Fruit fly (Drosophila melanogaster): ENCODE measurements around the gene AdamTS-B.
A peak's percentile ranks its signal among the peaks of the same experiment; 100 is the strongest.

The AdamTS-B gene

DNA sequence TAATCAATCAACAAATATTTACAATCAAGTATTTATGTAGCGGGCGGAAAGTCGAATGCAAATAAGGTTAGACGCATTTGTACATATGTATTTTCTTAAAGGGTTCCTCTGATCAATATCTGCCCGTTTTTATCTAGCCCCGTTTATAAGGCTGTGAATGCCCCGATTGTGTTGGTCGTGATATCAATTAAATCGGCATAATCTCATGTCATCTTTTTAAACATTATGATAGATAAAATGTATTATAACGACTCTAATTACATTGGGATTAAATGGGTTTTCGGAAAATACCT is 20.2 kb upstream of the AdamTS-B start:
- TF ChIP-seq gl (tag; optimal IDR thresholded peaks at IDR 0.05) (no peak), CG8159 (tag; optimal IDR thresholded peaks at IDR 0.05) (no peak), CG9948 (tag; optimal IDR thresholded peaks at IDR 0.05) (no peak), CG32121 (GFP tag; IDR thresholded peaks at IDR 0.05) (no peak), Ets98B (GFP tag; IDR thresholded peaks at IDR 0.05) (no peak), CG17806 (tag; optimal IDR thresholded peaks at IDR 0.05) (no peak), CG4496 (GFP tag; IDR thresholded peaks at IDR 0.05) (no peak), D1 (tag; optimal IDR thresholded peaks at IDR 0.05) (no peak)

dm6 chrX:5679079-5679932 is 19.1 kb upstream of the AdamTS-B start:
- TF ChIP-seq Pif1B (GFP tag; optimal IDR thresholded peaks at IDR 0.05) (peak; percentile 33), CG8159 (tag; optimal IDR thresholded peaks at IDR 0.05) (peak; percentile 72), CG17806 (tag; optimal IDR thresholded peaks at IDR 0.05) (peak; percentile 65), Ets98B (GFP tag; IDR thresholded peaks at IDR 0.05) (peak; percentile 29; the same call in 1 of the 2 replicates), Snoo (tag; optimal IDR thresholded peaks at IDR 0.05) (peak; percentile 81), CG34367 (tag; optimal IDR thresholded peaks at IDR 0.05) (peak; percentile 50), CG32121 (GFP tag; IDR thresholded peaks at IDR 0.05) (peak; percentile 12; the same call in 1 of the 2 replicates), EcR (GFP tag; optimal IDR thresholded peaks at IDR 0.05) (no peak), CG9948 (tag; optimal IDR thresholded peaks at IDR 0.05) (peak; percentile 64), rn (GFP tag; IDR thresholded peaks at IDR 0.05) (0 out of 2 replicates have a peak, but pooled peaks have one; percentile 4), CG13204 (GFP tag; optimal IDR thresholded peaks at IDR 0.05) (peak; percentile 12), CG14655 (GFP tag; optimal IDR thresholded peaks at IDR 0.05) (no peak), CG10348 (GFP tag; IDR thresholded peaks at IDR 0.05) (no peak), CG4496 (GFP tag; IDR thresholded peaks at IDR 0.05) (0 out of 3 replicates have a peak, but pooled peaks have one; percentile 50), fd96Ca (GFP tag; IDR thresholded peaks at IDR 0.05) (no peak), CG8301 (tag; optimal IDR thresholded peaks at IDR 0.05) (peak; percentile 38), CG15710 (tag; optimal IDR thresholded peaks at IDR 0.05) (peak; percentile 50)

DNA sequence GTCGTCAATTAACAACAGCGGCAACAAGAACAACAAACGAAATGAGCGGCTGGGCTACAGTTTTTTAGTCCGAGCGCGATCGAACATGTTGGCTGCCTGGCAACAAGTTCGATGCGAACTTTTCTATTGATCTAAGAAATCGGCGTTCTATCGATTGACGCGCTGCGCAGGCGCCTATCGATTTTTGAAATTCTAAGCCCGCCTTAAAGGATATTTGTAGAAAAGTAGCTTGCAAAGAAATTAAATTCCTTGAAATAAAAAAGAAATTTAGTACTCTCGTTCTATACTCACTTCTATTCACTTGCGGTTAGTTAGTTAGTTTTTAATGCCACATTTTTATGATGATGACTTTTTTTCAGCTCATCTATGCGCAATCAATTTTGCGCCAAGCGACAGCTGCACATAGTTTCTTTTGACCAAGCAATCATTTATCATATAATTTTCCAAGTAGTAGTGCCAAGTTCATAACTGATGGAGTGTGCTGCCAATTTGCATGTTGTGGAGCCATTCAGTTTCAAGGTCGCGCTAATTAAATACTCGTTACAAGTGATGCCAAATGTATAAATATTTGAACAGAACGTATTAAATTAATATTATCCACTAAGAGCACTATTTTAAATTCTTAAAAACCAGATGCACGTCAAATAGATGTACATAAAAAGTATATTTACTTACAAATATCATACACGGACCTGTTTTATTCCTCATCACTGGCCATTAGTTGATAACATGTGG is 18.3 kb upstream of the AdamTS-B start, which contains the start of the genes Tre1 and Gr5a:
Gene Tre1 (minus strand): TSS at position 45 of the 735 bp plus-strand sequence.
Gene Gr5a (plus strand): TSS at position 685 of the 735 bp plus-strand sequence.
- TF ChIP-seq CG15710 (tag; optimal IDR thresholded peaks at IDR 0.05), result no peak
- TF ChIP-seq CG17806 (tag; optimal IDR thresholded peaks at IDR 0.05), result no peak
- TF ChIP-seq CG8301 (tag; optimal IDR thresholded peaks at IDR 0.05), result no peak
- no peak for TF ChIP-seq CG32121 (GFP tag; IDR thresholded peaks at IDR 0.05)
- no peak for TF ChIP-seq CG9948 (tag; optimal IDR thresholded peaks at IDR 0.05)
- TF ChIP-seq CG10348 (GFP tag; IDR thresholded peaks at IDR 0.05), result no peak
- TF ChIP-seq Pif1A (GFP tag; optimal IDR thresholded peaks at IDR 0.05), result no peak
- TF ChIP-seq D1 (tag; optimal IDR thresholded peaks at IDR 0.05), result no peak
- TF ChIP-seq fd96Ca (GFP tag; IDR thresholded peaks at IDR 0.05), result no peak
- TF ChIP-seq gl (tag; optimal IDR thresholded peaks at IDR 0.05), result no peak

dm6 chrX:5682940-5683339 is 15.4 kb upstream of the AdamTS-B start, which contains the start of gene CG42449:
CG42449 (plus strand) TSS chrX:5683240.
- TF ChIP-seq rn (GFP tag; IDR thresholded peaks at IDR 0.05) (no peak), Pif1A (GFP tag; optimal IDR thresholded peaks at IDR 0.05) (no peak)

DNA sequence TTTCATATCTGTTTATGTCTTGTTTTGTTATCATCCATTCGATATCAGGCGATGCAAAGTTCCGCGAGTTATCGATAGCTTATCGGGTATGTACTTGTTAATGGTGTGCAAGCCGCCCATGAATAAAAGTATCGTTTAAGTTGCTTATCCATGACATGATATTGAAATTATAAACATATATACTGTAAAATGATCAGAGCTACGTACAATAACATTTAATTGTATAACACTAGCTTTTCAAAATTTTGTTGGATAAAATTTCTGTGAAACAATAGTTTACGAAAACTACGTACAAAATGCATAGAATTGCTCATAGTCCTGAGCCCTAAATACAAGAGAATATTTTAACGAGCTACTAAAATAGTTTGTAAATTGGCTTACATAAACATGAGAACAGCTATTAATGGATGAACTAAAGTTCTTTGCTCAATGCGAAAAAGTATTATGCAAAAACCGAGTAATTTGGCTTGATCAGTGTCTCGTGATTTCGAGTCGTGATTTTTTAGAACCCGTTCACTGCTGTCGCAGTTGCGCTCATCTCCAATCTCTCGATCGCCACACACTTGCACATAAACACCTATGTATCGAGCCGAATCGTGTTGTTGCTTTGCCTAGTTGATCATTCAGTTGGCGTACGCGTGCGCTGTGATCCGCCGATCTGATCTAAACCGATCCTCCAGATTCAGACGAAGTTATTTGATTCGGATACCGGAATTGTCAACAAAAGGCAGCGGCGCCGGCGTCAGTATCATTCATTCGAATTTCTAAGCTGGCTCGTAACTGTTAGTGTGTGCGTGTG is 8.7 kb upstream of the AdamTS-B start, which contains the start of the genes PGAP1 and cv:
Gene PGAP1 (minus strand): TSS at position 57 of the 799 bp plus-strand sequence.
Gene cv (plus strand): TSS at position 586 of the 799 bp plus-strand sequence.
- TF ChIP-seq Pif1B (GFP tag; optimal IDR thresholded peaks at IDR 0.05) (no peak), CG4496 (GFP tag; IDR thresholded peaks at IDR 0.05) (peak; percentile 15; the same call in 1 of the 3 replicates), CG8159 (tag; optimal IDR thresholded peaks at IDR 0.05) (peak; percentile 14), CG17806 (tag; optimal IDR thresholded peaks at IDR 0.05) (peak; percentile 12)

- TF ChIP-seq CG15710 (tag; optimal IDR thresholded peaks at IDR 0.05), result no peak
- TF ChIP-seq Ets98B (GFP tag; IDR thresholded peaks at IDR 0.05), result no peak
- no peak for TF ChIP-seq Pif1A (GFP tag; optimal IDR thresholded peaks at IDR 0.05)
- TF ChIP-seq CG32121 (GFP tag; IDR thresholded peaks at IDR 0.05), result no peak
- TF ChIP-seq Snoo (tag; optimal IDR thresholded peaks at IDR 0.05), result no peak
- no peak for TF ChIP-seq CG4496 (GFP tag; IDR thresholded peaks at IDR 0.05)
- TF ChIP-seq CG8301 (tag; optimal IDR thresholded peaks at IDR 0.05), result no peak
- no peak for TF ChIP-seq CG13204 (GFP tag; optimal IDR thresholded peaks at IDR 0.05)
- no peak for TF ChIP-seq fd96Ca (GFP tag; IDR thresholded peaks at IDR 0.05)
- no peak for TF ChIP-seq Pif1B (GFP tag; optimal IDR thresholded peaks at IDR 0.05)
- TF ChIP-seq CG12605 (GFP tag; IDR thresholded peaks at IDR 0.05), result no peak
- TF ChIP-seq CG17806 (tag; optimal IDR thresholded peaks at IDR 0.05), result no peak
- no peak for TF ChIP-seq CG10348 (GFP tag; IDR thresholded peaks at IDR 0.05)
- no peak for TF ChIP-seq CG34367 (tag; optimal IDR thresholded peaks at IDR 0.05)
- TF ChIP-seq CG8159 (tag; optimal IDR thresholded peaks at IDR 0.05), result no peak
These were observed 8.2 kb upstream of the AdamTS-B start for dm6 chrX:5690216-5690523.

Data from whole organism, pupa.